Worm (Caenorhabditis elegans) whole organism, midembryonic: Measurements from ENCODE around the gene pmt-2.

Source experiments
- flt-1 ChIP-seq: fragments of 200-800 bp; sonication (Bioruptor generic); IDR thresholded peaks from 2 replicates; pipeline ENCODE4 v1.3.6; 2022; ENCODE audit warnings: missing genetic modification characterization, missing compliant biosample characterization
- med-1 ChIP-seq: sonication (generic microtip); optimal IDR thresholded peaks from 2 replicates; lab custom pipeline; 2017; ENCODE audit warnings: missing genetic modification characterization, mild to moderate bottlenecking, missing compliant biosample characterization, antibody characterized with exemption, missing genetic modification reagents; ENCODE audit not compliant: insufficient read depth
- ztf-29 ChIP-seq: fragments of 200-800 bp; sonication (Bioruptor generic); IDR thresholded peaks from 2 replicates; pipeline ENCODE4 v1.3.6; 2022; ENCODE audit warnings: missing genetic modification reagents, missing genetic modification characterization, missing compliant biosample characterization

ce11 chrV:4647279-4647819, 19.0 kb downstream of the pmt-2 start:
- TF ChIP-seq med-1 (GFP tag; lab: Kevin White, UChicago) = no peak
- no peak for TF ChIP-seq flt-1
- no peak for TF ChIP-seq ztf-29 (GFP tag; lab: Robert Waterston, UW)
